Worm (Caenorhabditis elegans) whole organism, L3 larva: ENCODE results near the gene erfa-3.

ENCODE experiments used
- fos-1 ChIP-seq: fragments of 150-350 bp; optimal IDR thresholded peaks from 2 replicates; lab custom pipeline; 2014; ENCODE audit warnings: missing biosample characterization, missing genetic modification characterization
- nhr-237 ChIP-seq: fragments of 150-350 bp; optimal IDR thresholded peaks from 2 replicates; lab custom pipeline; 2014; ENCODE audit warnings: missing biosample characterization, missing genetic modification characterization
- nhr-77 ChIP-seq: fragments of 150-350 bp; optimal IDR thresholded peaks from 2 replicates; lab custom pipeline; 2014; ENCODE audit warnings: missing biosample characterization, missing genetic modification characterization
- unc-62 ChIP-seq: fragments of 150-350 bp; sonication (generic microtip); optimal IDR thresholded peaks from 4 replicates; lab custom pipeline; 2014; ENCODE audit warnings: missing biosample characterization, missing genetic modification reagents, missing genetic modification characterization

ce11 chrV:11093163-11094091, 19.5 kb downstream of the erfa-3 start, which contains the start of gene lact-8:
- TF ChIP-seq nhr-77 (tag; lab: Kevin White, UChicago), result no peak
- no peak for TF ChIP-seq fos-1
- no peak for TF ChIP-seq unc-62 (GFP tag; lab: Kevin White, UChicago)
- no peak for TF ChIP-seq nhr-237 (tag; lab: Kevin White, UChicago)
